Worm (Caenorhabditis elegans) whole organism, mixed stage, embryonic: Measurements from ENCODE around the gene F26F4.2.

Source experiments
- elt-1 ChIP-seq: sonication (generic microtip); optimal IDR thresholded peaks from 2 replicates; lab custom pipeline; 2017; ENCODE audit warnings: missing genetic modification characterization, mild to moderate bottlenecking, missing compliant biosample characterization, antibody characterized with exemption, moderate library complexity, borderline replicate concordance; ENCODE audit not compliant: insufficient read depth
- lin-13 ChIP-seq: fragments of 150-350 bp; optimal IDR thresholded peaks from 2 replicates; lab custom pipeline; 2014; ENCODE audit warnings: missing biosample characterization, missing genetic modification characterization
- lsy-2 ChIP-seq: fragments of 150-350 bp; optimal IDR thresholded peaks from 2 replicates; lab custom pipeline; 2014; ENCODE audit warnings: missing biosample characterization, missing genetic modification characterization
- mab-5 ChIP-seq: fragments of 150-350 bp; optimal IDR thresholded peaks from 2 replicates; lab custom pipeline; 2014; ENCODE audit warnings: missing biosample characterization, missing genetic modification characterization
- pha-4 ChIP-seq: fragments of 150-350 bp; optimal IDR thresholded peaks from 2 replicates; lab custom pipeline; 2018; ENCODE audit warnings: missing biosample characterization, missing genetic modification reagents, missing genetic modification characterization
- sem-2 ChIP-seq: fragments of 200-800 bp; sonication (Bioruptor generic); optimal IDR thresholded peaks from 2 replicates; lab custom pipeline; 2018; ENCODE audit warnings: mild to moderate bottlenecking, missing genetic modification characterization, missing compliant biosample characterization
- snpc-4 ChIP-seq: fragments of 150-350 bp; optimal IDR thresholded peaks from 2 replicates; lab custom pipeline; 2014; ENCODE audit warnings: missing biosample characterization, missing genetic modification characterization
- unc-39 ChIP-seq: fragments of 150-350 bp; optimal IDR thresholded peaks from 2 replicates; lab custom pipeline; 2014; ENCODE audit warnings: missing biosample characterization, missing genetic modification characterization
- unc-62 ChIP-seq: fragments of 150-350 bp; optimal IDR thresholded peaks from 2 replicates; lab custom pipeline; 2014; ENCODE audit warnings: missing biosample characterization, missing genetic modification reagents, missing genetic modification characterization
- zip-8 ChIP-seq: fragments of 150-350 bp; optimal IDR thresholded peaks from 2 replicates; lab custom pipeline; 2014; ENCODE audit warnings: missing biosample characterization, missing genetic modification characterization
- ztf-11 ChIP-seq: fragments of 150-350 bp; optimal IDR thresholded peaks from 2 replicates; lab custom pipeline; 2014; ENCODE audit warnings: missing biosample characterization, missing genetic modification characterization

DNA sequence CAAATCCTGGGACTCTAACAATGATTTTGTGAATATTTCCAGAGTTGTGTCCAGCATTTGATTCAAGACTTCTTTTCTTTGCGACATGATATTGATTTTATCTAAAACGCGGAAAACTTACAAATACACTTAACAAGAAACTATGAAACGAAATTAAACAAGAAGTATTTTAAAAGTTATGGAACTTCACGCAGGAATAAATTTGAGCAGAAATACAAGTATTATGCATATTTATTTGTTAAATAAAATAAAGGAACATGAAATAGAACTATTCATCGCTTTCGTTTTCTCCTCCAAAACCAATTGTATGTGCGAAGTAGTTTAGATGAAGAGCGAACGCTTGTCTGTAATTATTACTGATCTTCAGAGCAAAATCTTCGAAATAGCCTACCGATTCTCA is 7.3 kb upstream of the F26F4.2 start, which contains the start of gene kbp-2:
- TF ChIP-seq lin-13 (tag; lab: Kevin White, UChicago), result no peak
- TF ChIP-seq ztf-11, result no peak
- no peak for TF ChIP-seq mab-5
- no peak for TF ChIP-seq snpc-4 (tag; lab: Kevin White, UChicago)
- TF ChIP-seq pha-4 (tag; lab: Kevin White, UChicago), result no peak
- TF ChIP-seq unc-39 (tag; lab: Kevin White, UChicago), result no peak
- no peak for TF ChIP-seq lsy-2 (tag; lab: Kevin White, UChicago)
- TF ChIP-seq sem-2 (GFP tag; lab: Kevin White, UChicago), result no peak
- no peak for TF ChIP-seq elt-1 (tag; lab: Kevin White, UChicago)
- TF ChIP-seq unc-62 (GFP tag; lab: Kevin White, UChicago), result no peak
- TF ChIP-seq zip-8 (tag; lab: Kevin White, UChicago), result no peak
